Fruit fly (Drosophila melanogaster) whole organism, embryonic: ENCODE measurements around the gene CG14966.
A peak's percentile ranks its signal among the peaks of the same experiment; 100 is the strongest.

ENCODE experiments used
- Adf1 ChIP-seq: fragments of 200-800 bp; sonication (Bioruptor generic); IDR thresholded peaks from 2 replicates; pipeline ENCODE4 v1.3.6; 2022; ENCODE audit warnings: missing biosample characterization, missing genetic modification characterization
- Atf-2 ChIP-seq: fragments of 200-800 bp; sonication (Bioruptor generic); optimal IDR thresholded peaks from 2 replicates; lab custom pipeline; 2016; ENCODE audit warnings: missing biosample characterization, missing genetic modification characterization
- CG10147 ChIP-seq: fragments of 200-800 bp; sonication (Bioruptor generic); optimal IDR thresholded peaks from 2 replicates; lab custom pipeline; 2019; ENCODE audit warnings: missing biosample characterization, mild to moderate bottlenecking, missing genetic modification characterization, moderate library complexity
- CG11247 ChIP-seq: fragments of 200-800 bp; sonication (Bioruptor generic); IDR thresholded peaks from 2 replicates; pipeline ENCODE4 v1.3.6; 2022; ENCODE audit warnings: missing biosample characterization, missing genetic modification characterization
- CG11398 ChIP-seq: fragments of 200-800 bp; sonication (Bioruptor generic); optimal IDR thresholded peaks from 2 replicates; lab custom pipeline; 2016; ENCODE audit warnings: missing biosample characterization, missing genetic modification characterization
- CG13287 ChIP-seq: fragments of 200-800 bp; sonication (Bioruptor generic); IDR thresholded peaks from 2 replicates; pipeline ENCODE4 v1.3.6; 2022; ENCODE audit warnings: missing biosample characterization, missing genetic modification characterization; ENCODE audit not compliant: partially characterized antibody
- CG14050 ChIP-seq: fragments of 200-800 bp; sonication (Bioruptor generic); IDR thresholded peaks from 3 replicates; pipeline ENCODE4 v1.3.6; 2022; ENCODE audit warnings: missing biosample characterization, missing genetic modification characterization
- CG14441 ChIP-seq: fragments of 200-800 bp; sonication (Bioruptor generic); IDR thresholded peaks from 2 replicates; pipeline ENCODE4 v1.3.6; 2022; ENCODE audit warnings: missing biosample characterization, missing genetic modification characterization
- CG18011 ChIP-seq: fragments of 200-800 bp; sonication (Bioruptor generic); optimal IDR thresholded peaks from 2 replicates; lab custom pipeline; 2017; ENCODE audit warnings: missing biosample characterization, missing genetic modification characterization, mild to moderate bottlenecking, moderate library complexity, missing genotype
- CG2129 ChIP-seq: fragments of 200-800 bp; sonication (Bioruptor generic); IDR thresholded peaks from 2 replicates; pipeline ENCODE4 v1.3.6; 2022; ENCODE audit warnings: missing biosample characterization, missing genetic modification characterization; ENCODE audit not compliant: partially characterized antibody
- CG2199 ChIP-seq: fragments of 200-800 bp; sonication (Bioruptor generic); IDR thresholded peaks from 3 replicates; pipeline ENCODE4 v1.3.6; 2022; ENCODE audit warnings: missing biosample characterization, missing genetic modification characterization
- CG34224 ChIP-seq: fragments of 200-800 bp; sonication (Bioruptor generic); IDR thresholded peaks from 3 replicates; pipeline ENCODE4 v1.3.6; 2022; ENCODE audit warnings: missing biosample characterization, missing genetic modification characterization; ENCODE audit not compliant: partially characterized antibody
- CG42726 ChIP-seq: fragments of 200-800 bp; sonication (Bioruptor generic); IDR thresholded peaks from 2 replicates; pipeline ENCODE4 v1.3.6; 2022; ENCODE audit warnings: missing biosample characterization, missing genetic modification characterization; ENCODE audit not compliant: partially characterized antibody
- CG4282 ChIP-seq: fragments of 200-800 bp; sonication (Bioruptor generic); optimal IDR thresholded peaks from 2 replicates; lab custom pipeline; 2016; ENCODE audit warnings: missing biosample characterization, missing genetic modification characterization
- CG6272 ChIP-seq: fragments of 200-800 bp; sonication (Bioruptor generic); IDR thresholded peaks from 2 replicates; pipeline ENCODE4 v1.3.6; 2022; ENCODE audit warnings: missing biosample characterization, missing genetic modification characterization
- CG6765 ChIP-seq: fragments of 200-800 bp; sonication (Bioruptor generic); optimal IDR thresholded peaks from 3 replicates; lab custom pipeline; 2017; ENCODE audit warnings: missing biosample characterization, mild to moderate bottlenecking, missing genetic modification characterization
- CG7963 ChIP-seq: fragments of 200-800 bp; sonication (Bioruptor generic); IDR thresholded peaks from 3 replicates; pipeline ENCODE4 v1.3.6; 2022; ENCODE audit warnings: missing biosample characterization, missing genetic modification characterization; ENCODE audit not compliant: partially characterized antibody
- D19A ChIP-seq: fragments of 200-800 bp; optimal IDR thresholded peaks from 3 replicates; lab custom pipeline; 2019; ENCODE audit warnings: missing biosample characterization, mild to moderate bottlenecking, missing genetic modification characterization, moderate library complexity
- Dp ChIP-seq: fragments of 200-800 bp; sonication (Bioruptor generic); optimal IDR thresholded peaks from 2 replicates; lab custom pipeline; 2018; ENCODE audit warnings: missing biosample characterization, mild to moderate bottlenecking, missing genetic modification characterization, moderate library complexity
- E2f2 ChIP-seq: fragments of 200-800 bp; sonication (Bioruptor generic); IDR thresholded peaks from 2 replicates; pipeline ENCODE4 v1.3.6; 2022; ENCODE audit warnings: missing biosample characterization, missing genetic modification characterization
- Ets65A ChIP-seq: fragments of 200-800 bp; sonication (Bioruptor generic); peaks from one replicate; lab custom pipeline; 2016; ENCODE audit warnings: missing biosample characterization, missing genetic modification characterization
- HLH4C ChIP-seq: fragments of 200-800 bp; sonication (Bioruptor generic); IDR thresholded peaks from 3 replicates; pipeline ENCODE4 v1.3.6; 2022; ENCODE audit warnings: missing biosample characterization, missing genetic modification characterization; ENCODE audit not compliant: partially characterized antibody
- HmgD ChIP-seq: fragments of 200-800 bp; sonication (Bioruptor generic); optimal IDR thresholded peaks from 3 replicates; lab custom pipeline; 2016; ENCODE audit warnings: missing biosample characterization, missing genetic modification characterization
- Oaz ChIP-seq: fragments of 200-800 bp; sonication (Bioruptor generic); IDR thresholded peaks from 2 replicates; pipeline ENCODE4 v1.3.6; 2022; ENCODE audit warnings: missing biosample characterization, missing genetic modification characterization
- Opbp ChIP-seq: fragments of 200-800 bp; sonication (Bioruptor generic); IDR thresholded peaks from 3 replicates; pipeline ENCODE4 v1.3.6; 2022; ENCODE audit warnings: missing biosample characterization, missing genetic modification characterization; ENCODE audit not compliant: partially characterized antibody
- Scr ChIP-seq: fragments of 200-800 bp; sonication (Bioruptor generic); IDR thresholded peaks from 2 replicates; pipeline ENCODE4 v1.3.6; 2022; ENCODE audit warnings: missing biosample characterization, missing genetic modification characterization; ENCODE audit not compliant: partially characterized antibody
- Sry-δ ChIP-seq: fragments of 200-800 bp; sonication (Bioruptor generic); optimal IDR thresholded peaks from 2 replicates; lab custom pipeline; 2016; ENCODE audit warnings: missing biosample characterization, missing genetic modification characterization
- bbx ChIP-seq: fragments of 200-800 bp; sonication (Bioruptor generic); IDR thresholded peaks from 2 replicates; pipeline ENCODE4 v1.3.6; 2022; ENCODE audit warnings: missing biosample characterization, missing genetic modification characterization; ENCODE audit not compliant: partially characterized antibody
- chm ChIP-seq: fragments of 200-800 bp; sonication (Bioruptor generic); IDR thresholded peaks from 2 replicates; pipeline ENCODE4 v1.3.6; 2022; ENCODE audit warnings: missing biosample characterization, missing genetic modification characterization
- crp ChIP-seq, 2 experiments: fragments of 200-800 bp; sonication (Bioruptor generic); optimal IDR thresholded peaks; 2 replicates in 1 of 2; 3 replicates in 1 of 2; lab custom pipeline; 2017; ENCODE audit warnings: missing biosample characterization in 2 of 2, missing genetic modification characterization in 2 of 2, mild to moderate bottlenecking in 1 of 2, moderate library complexity in 1 of 2
- en ChIP-seq: fragments of 200-800 bp; sonication (Bioruptor generic); optimal IDR thresholded peaks from 2 replicates; lab custom pipeline; 2016; ENCODE audit warnings: missing biosample characterization, missing genetic modification characterization
- eve ChIP-seq, 2 experiments: fragments of >200 bp; optimal IDR thresholded peaks; 2 replicates each; lab custom pipeline; 2017; ENCODE audit warnings: missing biosample characterization in 2 of 2, missing genetic modification characterization in 2 of 2
- inv ChIP-seq: fragments of 200-800 bp; sonication (Bioruptor generic); IDR thresholded peaks from 2 replicates; pipeline ENCODE4 v1.3.6; 2022; ENCODE audit warnings: missing biosample characterization, missing genetic modification characterization; ENCODE audit not compliant: partially characterized antibody
- jumu ChIP-seq: fragments of 200-800 bp; sonication (Bioruptor generic); optimal IDR thresholded peaks from 3 replicates; lab custom pipeline; 2016; ENCODE audit warnings: missing biosample characterization, missing genetic modification characterization
- knrl ChIP-seq: fragments of 200-800 bp; sonication (Bioruptor generic); IDR thresholded peaks from 3 replicates; pipeline ENCODE4 v1.3.6; 2022; ENCODE audit warnings: missing biosample characterization, missing genetic modification characterization; ENCODE audit not compliant: partially characterized antibody
- mld ChIP-seq: fragments of 200-800 bp; sonication (Bioruptor generic); IDR thresholded peaks from 3 replicates; pipeline ENCODE4 v1.3.6; 2022; ENCODE audit warnings: missing biosample characterization, missing genetic modification characterization; ENCODE audit not compliant: partially characterized antibody
- nerfin-2 ChIP-seq: fragments of 200-800 bp; sonication (Bioruptor generic); IDR thresholded peaks from 2 replicates; pipeline ENCODE4 v1.3.6; 2022; ENCODE audit warnings: missing biosample characterization, missing genetic modification characterization; ENCODE audit not compliant: partially characterized antibody
- nom ChIP-seq: fragments of 200-800 bp; sonication (Bioruptor generic); optimal IDR thresholded peaks from 2 replicates; lab custom pipeline; 2017; ENCODE audit warnings: missing biosample characterization, missing genetic modification characterization, mild to moderate bottlenecking, moderate library complexity, missing genetic modification reagents
- pho ChIP-seq: fragments of 200-800 bp; sonication (Bioruptor generic); optimal IDR thresholded peaks from 2 replicates; lab custom pipeline; 2016; ENCODE audit warnings: missing biosample characterization, missing genetic modification characterization
- pzg ChIP-seq: fragments of 200-800 bp; sonication (Bioruptor generic); optimal IDR thresholded peaks from 3 replicates; lab custom pipeline; 2018; ENCODE audit warnings: missing biosample characterization, mild to moderate bottlenecking, missing genetic modification characterization, moderate library complexity
- rib ChIP-seq: fragments of 200-800 bp; sonication (Bioruptor generic); IDR thresholded peaks from 2 replicates; pipeline ENCODE4 v1.3.6; 2022; ENCODE audit warnings: missing biosample characterization, missing genetic modification characterization
- row ChIP-seq: fragments of 200-800 bp; sonication (Bioruptor generic); IDR thresholded peaks from 3 replicates; pipeline ENCODE4 v1.3.6; 2022; ENCODE audit warnings: missing biosample characterization, missing genetic modification characterization
- sna ChIP-seq: fragments of 200-800 bp; sonication (Bioruptor generic); IDR thresholded peaks from 2 replicates; pipeline ENCODE4 v1.3.6; 2022; ENCODE audit warnings: missing biosample characterization, missing genetic modification characterization; ENCODE audit not compliant: partially characterized antibody
- tgo ChIP-seq: fragments of 200-800 bp; sonication (Bioruptor generic); IDR thresholded peaks from 3 replicates; pipeline ENCODE4 v1.3.6; 2022; ENCODE audit warnings: missing biosample characterization, missing genetic modification characterization
- tna ChIP-seq: fragments of 200-800 bp; sonication (Bioruptor generic); IDR thresholded peaks from 2 replicates; pipeline ENCODE4 v1.3.6; 2022; ENCODE audit warnings: missing biosample characterization, missing genetic modification characterization; ENCODE audit not compliant: partially characterized antibody
- unc-4 ChIP-seq: fragments of 200-800 bp; sonication (Bioruptor generic); IDR thresholded peaks from 2 replicates; pipeline ENCODE4 v1.3.6; 2022; ENCODE audit warnings: missing biosample characterization, missing genetic modification characterization; ENCODE audit not compliant: partially characterized antibody
- unpg ChIP-seq: fragments of 200-800 bp; sonication (Bioruptor generic); optimal IDR thresholded peaks from 3 replicates; lab custom pipeline; 2018; ENCODE audit warnings: missing biosample characterization, mild to moderate bottlenecking, missing genetic modification characterization, moderate library complexity
- vnd ChIP-seq: fragments of 200-800 bp; sonication (Bioruptor generic); IDR thresholded peaks from 3 replicates; pipeline ENCODE4 v1.3.6; 2022; ENCODE audit warnings: missing biosample characterization, missing genetic modification characterization; ENCODE audit not compliant: partially characterized antibody

The CG14966 gene

DNA sequence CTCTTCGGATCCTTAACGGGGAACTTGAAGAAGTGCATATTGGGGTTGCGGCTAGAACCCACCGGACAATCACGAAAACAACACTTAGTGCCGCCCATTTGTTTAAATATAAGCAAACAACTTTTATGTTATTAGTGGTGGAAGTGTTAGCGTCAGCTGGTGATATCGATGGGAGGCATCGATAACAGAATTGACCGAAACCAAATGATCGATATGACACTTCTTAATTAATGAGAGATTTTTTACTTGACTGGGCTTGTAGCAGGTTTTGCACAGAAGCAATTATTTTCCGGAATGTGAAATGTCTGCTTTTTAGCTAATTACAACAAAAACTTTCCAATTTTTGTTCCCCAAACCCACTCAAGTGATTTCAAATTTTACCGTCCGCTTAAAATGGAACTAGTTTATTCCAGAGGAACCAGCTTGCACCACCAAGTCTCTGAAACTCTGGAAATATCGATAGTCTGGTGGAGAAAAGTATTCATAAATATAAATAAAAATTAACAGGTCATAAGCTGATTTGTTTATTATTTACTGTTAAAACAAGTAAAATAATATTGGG is 5.0 kb downstream of the CG14966 start, which contains the start of gene CG14965 (continued):
- TF ChIP-seq Scr (GFP tag; lab: Robert Waterston, UW), result peak; percentile 94
- no peak for TF ChIP-seq Oaz (GFP tag; lab: Robert Waterston, UW)
- peak; percentile 86 for TF ChIP-seq inv (GFP tag; lab: Robert Waterston, UW)
- TF ChIP-seq CG10147 (GFP tag; lab: Kevin White, UChicago), result no peak
- no peak for TF ChIP-seq pho (GFP tag; lab: Kevin White, UChicago)
- TF ChIP-seq D19A (tag; lab: Kevin White, UChicago), result no peak
- no peak for TF ChIP-seq HmgD (GFP tag; lab: Kevin White, UChicago)
- TF ChIP-seq row (GFP tag; lab: Robert Waterston, UW), result peak; percentile 50; the same call in 2 of the 3 replicates
- no peak for TF ChIP-seq en (GFP tag; lab: Kevin White, UChicago)
- peak; percentile 82; the same call in 2 of the 3 replicates for TF ChIP-seq Opbp (GFP tag; lab: Robert Waterston, UW)
- peak; percentile 75; the same call in 2 of the 3 replicates for TF ChIP-seq mld
- no peak for TF ChIP-seq unpg (GFP tag; lab: Kevin White, UChicago)
- peak; percentile 64 for TF ChIP-seq pzg (GFP tag; lab: Kevin White, UChicago)
- TF ChIP-seq Ets65A (GFP tag; lab: Kevin White, UChicago), result peak; percentile 73
- TF ChIP-seq E2f2 (GFP tag; lab: Robert Waterston, UW), result peak; percentile 42
- no peak for TF ChIP-seq CG4282 (GFP tag; lab: Kevin White, UChicago)
- no peak for TF ChIP-seq eve (GFP tag; optimal IDR thresholded peaks at IDR 0.05; lab: Kevin White, UChicago)
- no peak for TF ChIP-seq chm
- peak; percentile 95 for TF ChIP-seq sna
- TF ChIP-seq bbx (GFP tag; lab: Robert Waterston, UW), result peak; percentile 79
- no peak for TF ChIP-seq Atf-2 (GFP tag; lab: Kevin White, UChicago)
- TF ChIP-seq tgo (GFP tag; lab: Robert Waterston, UW), result no peak
- TF ChIP-seq vnd, result peak; percentile 87
- peak; percentile 95 for TF ChIP-seq Sry-δ (GFP tag; lab: Kevin White, UChicago)
- no peak for TF ChIP-seq CG11398 (GFP tag; lab: Kevin White, UChicago)
- TF ChIP-seq CG14441, result peak; percentile 36; the same call in 1 of the 2 replicates
- TF ChIP-seq Adf1 (GFP tag; lab: Robert Waterston, UW), result no peak
- peak in 1 of 2 experiments; percentile 81 for TF ChIP-seq crp (GFP tag; optimal IDR thresholded peaks at IDR 0.05; lab: Kevin White, UChicago)
- TF ChIP-seq CG18011 (GFP tag; lab: Kevin White, UChicago), result no peak
- TF ChIP-seq CG6765 (GFP tag; lab: Kevin White, UChicago), result no peak
- no peak for TF ChIP-seq CG14050 (GFP tag; lab: Robert Waterston, UW)
- TF ChIP-seq nom (GFP tag; lab: Kevin White, UChicago), result no peak
- TF ChIP-seq nerfin-2 (GFP tag; lab: Robert Waterston, UW), result peak; percentile 90
- peak; percentile 94 for TF ChIP-seq CG13287 (GFP tag; lab: Robert Waterston, UW)
- TF ChIP-seq CG2129 (GFP tag; lab: Robert Waterston, UW), result peak; percentile 86
- peak; percentile 72 for TF ChIP-seq CG7963 (GFP tag; lab: Robert Waterston, UW)
- TF ChIP-seq CG34224, result peak; percentile 84
- no peak for TF ChIP-seq CG11247 (GFP tag; lab: Robert Waterston, UW)
- TF ChIP-seq tna, result peak; percentile 78
- peak; percentile 30; the same call in 1 of the 2 replicates for TF ChIP-seq CG6272 (GFP tag; lab: Robert Waterston, UW)
- TF ChIP-seq CG42726 (GFP tag; lab: Robert Waterston, UW), result peak; percentile 27; the same call in 1 of the 2 replicates
- peak; percentile 91 for TF ChIP-seq HLH4C (GFP tag; lab: Robert Waterston, UW)
- no peak for TF ChIP-seq CG2199 (GFP tag; lab: Robert Waterston, UW)
- TF ChIP-seq Dp (GFP tag; lab: Kevin White, UChicago), result peak; percentile 81
- peak; percentile 95 for TF ChIP-seq unc-4 (GFP tag; lab: Robert Waterston, UW)
- TF ChIP-seq rib (GFP tag; lab: Robert Waterston, UW), result no peak
- peak; percentile 91 for TF ChIP-seq knrl (GFP tag; lab: Robert Waterston, UW)
- TF ChIP-seq jumu (GFP tag; lab: Kevin White, UChicago), result no peak
